Worm (Caenorhabditis elegans): ENCODE data around the gene gcy-23.

The gcy-23 gene

ce11 chrIV:3266841-3267240 lies 22.3 kb downstream of the gcy-23 start:
- TF ChIP-seq grh-1 (GFP tag; IDR thresholded peaks at IDR 0.05) (no peak), nhr-77 (tag; optimal IDR thresholded peaks at IDR 0.05) (no peak), F16B12.6 (tag; optimal IDR thresholded peaks at IDR 0.05) (no peak), nhr-84 (tag; optimal IDR thresholded peaks at IDR 0.05) (no peak), sup-37 (GFP tag; optimal IDR thresholded peaks at IDR 0.05) (no peak), dpl-1 (GFP tag; optimal IDR thresholded peaks at IDR 0.05) (no peak), ets-5 (GFP tag; IDR thresholded peaks at IDR 0.05) (no peak)

ce11 chrIV:3265657-3266056 lies 23.5 kb downstream of the gcy-23 start, which contains the start of gene T26C12.2:
TSS of gene T26C12.2 (minus strand) at chrIV:3265757.
- TF ChIP-seq lin-14 (GFP tag; optimal IDR thresholded peaks at IDR 0.05) (no peak), elt-2 (tag; optimal IDR thresholded peaks at IDR 0.05) (no peak), pax-3 (tag; optimal IDR thresholded peaks at IDR 0.05) (no peak), nhr-12 (tag; optimal IDR thresholded peaks at IDR 0.05) (no peak), nhr-76 (tag; optimal IDR thresholded peaks at IDR 0.05) (no peak), F16B12.6 (tag; optimal IDR thresholded peaks at IDR 0.05) (no peak), xbp-1 (tag; optimal IDR thresholded peaks at IDR 0.05) (no peak), nhr-84 (tag; optimal IDR thresholded peaks at IDR 0.05) (no peak), Y116A8C.19 (tag; optimal IDR thresholded peaks at IDR 0.05; ENCODE audit: borderline replicate concordance) (no peak), grh-1 (GFP tag; IDR thresholded peaks at IDR 0.05) (no peak), snpc-4 (tag; optimal IDR thresholded peaks at IDR 0.05) (no peak), pqm-1 (tag; optimal IDR thresholded peaks at IDR 0.05) (no peak)

ce11 chrIV:3261761-3262160 lies 27.4 kb downstream of the gcy-23 start:
- TF ChIP-seq snu-23 (GFP tag; optimal IDR thresholded peaks at IDR 0.05) (no peak), mep-1 (tag; optimal IDR thresholded peaks at IDR 0.05) (no peak), xbp-1 (tag; optimal IDR thresholded peaks at IDR 0.05) (no peak), ces-1 (GFP tag; optimal IDR thresholded peaks at IDR 0.05) (no peak), efl-1 (optimal IDR thresholded peaks at IDR 0.05) (no peak), efl-1 (GFP tag; optimal IDR thresholded peaks at IDR 0.05 in 1 of 2) (no peak), fos-1 (tag; optimal IDR thresholded peaks at IDR 0.05) (no peak), alr-1 (tag; optimal IDR thresholded peaks at IDR 0.05; ENCODE audit: borderline replicate concordance) (no peak), ceh-90 (tag; optimal IDR thresholded peaks at IDR 0.05) (no peak)

ce11 chrIV:3260216-3260615 lies 28.9 kb downstream of the gcy-23 start:
- no peak for TF ChIP-seq blmp-1 (tag; optimal IDR thresholded peaks at IDR 0.05)
- TF ChIP-seq jun-1 (tag; optimal IDR thresholded peaks at IDR 0.05) = no peak
- no peak for TF ChIP-seq swsn-7 (tag; optimal IDR thresholded peaks at IDR 0.05)
- no peak for TF ChIP-seq isw-1 (GFP tag; IDR thresholded peaks at IDR 0.05)
- no peak for TF ChIP-seq C04F5.9 (tag; optimal IDR thresholded peaks at IDR 0.05)
- TF ChIP-seq mab-9 (GFP tag; IDR thresholded peaks at IDR 0.05) = no peak
- no peak for TF ChIP-seq nhr-20 (tag; optimal IDR thresholded peaks at IDR 0.05)
- TF ChIP-seq nhr-71 (tag; optimal IDR thresholded peaks at IDR 0.05) = no peak
- no peak for TF ChIP-seq zag-1 (tag; optimal IDR thresholded peaks at IDR 0.05)
- no peak for TF ChIP-seq grh-1 (GFP tag; IDR thresholded peaks at IDR 0.05)
- no peak for TF ChIP-seq nhr-11 (tag; optimal IDR thresholded peaks at IDR 0.05)
- no peak for TF ChIP-seq irx-1 (tag; optimal IDR thresholded peaks at IDR 0.05)
- no peak for TF ChIP-seq Y116A8C.19 (tag; optimal IDR thresholded peaks at IDR 0.05; ENCODE audit: borderline replicate concordance)
- no peak for TF ChIP-seq lin-15B (tag; optimal IDR thresholded peaks at IDR 0.05)
- no peak for TF ChIP-seq hpl-2 (GFP tag; optimal IDR thresholded peaks at IDR 0.05)
- TF ChIP-seq alr-1 (tag; optimal IDR thresholded peaks at IDR 0.05; ENCODE audit: borderline replicate concordance) = no peak
- TF ChIP-seq nhr-77 (tag; optimal IDR thresholded peaks at IDR 0.05) = no peak

- no peak for TF ChIP-seq sox-4 (tag; optimal IDR thresholded peaks at IDR 0.05)
- no peak for TF ChIP-seq nhr-84 (tag; optimal IDR thresholded peaks at IDR 0.05)
- no peak for TF ChIP-seq efl-1 (optimal IDR thresholded peaks at IDR 0.05)
- TF ChIP-seq efl-1 (GFP tag; optimal IDR thresholded peaks at IDR 0.05 in 1 of 2) = peak in 1 of 2 experiments; percentile 14
- peak; percentile 19 for TF ChIP-seq nhr-90 (tag; optimal IDR thresholded peaks at IDR 0.05; ENCODE audit: poor library complexity)
- peak; percentile 41 for TF ChIP-seq elt-2 (tag; optimal IDR thresholded peaks at IDR 0.05)
- TF ChIP-seq ceh-88 (GFP tag; IDR thresholded peaks at IDR 0.05) = no peak
These were observed 30.6 kb downstream of the gcy-23 start, which contains the start of gene T26C12.1 for ce11 chrIV:3258528-3258927. TSS of gene T26C12.1 (plus strand) at chrIV:3258910.

Measured in whole organism, L1 larva.